Fruit fly (Drosophila melanogaster) whole organism, prepupa: ENCODE data around the gene CG33939.

Source experiments
- Blimp-1 ChIP-seq: fragments of 200-800 bp; sonication (Bioruptor generic); optimal IDR thresholded peaks from 3 replicates; lab custom pipeline; 2017; ENCODE audit warnings: missing biosample characterization, missing genetic modification characterization, mild to moderate bottlenecking, moderate library complexity, missing genetic modification reagents
- CG10631 ChIP-seq: fragments of 200-800 bp; sonication (Bioruptor generic); optimal IDR thresholded peaks from 2 replicates; lab custom pipeline; 2016; ENCODE audit warnings: missing biosample characterization, missing genetic modification characterization
- CG10669 ChIP-seq: fragments of 200-800 bp; sonication (Bioruptor generic); optimal IDR thresholded peaks from 3 replicates; lab custom pipeline; 2018; ENCODE audit warnings: missing biosample characterization, mild to moderate bottlenecking, missing genetic modification characterization, moderate library complexity
- CG11762 ChIP-seq: fragments of 200-800 bp; sonication (Bioruptor generic); optimal IDR thresholded peaks from 3 replicates; lab custom pipeline; 2016; ENCODE audit warnings: missing biosample characterization, missing genetic modification characterization; ENCODE audit not compliant: insufficient read depth
- CG15336 ChIP-seq: fragments of 200-800 bp; sonication (Bioruptor generic); IDR thresholded peaks from 2 replicates; pipeline ENCODE4 v1.3.6; 2022; ENCODE audit warnings: missing biosample characterization, missing genetic modification characterization
- CG16779 ChIP-seq: fragments of 200-800 bp; sonication (Bioruptor generic); optimal IDR thresholded peaks from 3 replicates; lab custom pipeline; 2017; ENCODE audit warnings: missing biosample characterization, mild to moderate bottlenecking, missing genetic modification characterization
- CG3032 ChIP-seq: fragments of 200-800 bp; optimal IDR thresholded peaks from 2 replicates; lab custom pipeline; 2019; ENCODE audit warnings: missing biosample characterization, mild to moderate bottlenecking, missing genetic modification characterization, moderate library complexity
- CG31627 ChIP-seq: fragments of 200-800 bp; sonication (Bioruptor generic); optimal IDR thresholded peaks from 3 replicates; lab custom pipeline; 2016; ENCODE audit warnings: missing biosample characterization, missing genetic modification characterization
- CG34406 ChIP-seq: fragments of 200-800 bp; sonication (Bioruptor generic); optimal IDR thresholded peaks from 3 replicates; lab custom pipeline; 2016; ENCODE audit warnings: missing biosample characterization, missing genetic modification characterization
- CG3919 ChIP-seq: fragments of 200-800 bp; sonication (Bioruptor generic); optimal IDR thresholded peaks from 3 replicates; lab custom pipeline; 2016; ENCODE audit warnings: missing biosample characterization, missing genetic modification characterization
- CG6163 ChIP-seq: fragments of 200-800 bp; sonication (Bioruptor generic); IDR thresholded peaks from 3 replicates; pipeline ENCODE4 v1.3.6; 2022; ENCODE audit warnings: missing biosample characterization, missing genetic modification characterization
- CG6276 ChIP-seq: fragments of 200-800 bp; sonication (Bioruptor generic); optimal IDR thresholded peaks from 2 replicates; lab custom pipeline; 2017; ENCODE audit warnings: missing biosample characterization, mild to moderate bottlenecking, missing genetic modification characterization
- CG6792 ChIP-seq: fragments of 200-800 bp; sonication (Bioruptor generic); optimal IDR thresholded peaks from 3 replicates; lab custom pipeline; 2016; ENCODE audit warnings: missing biosample characterization, missing genetic modification characterization
- CG6854 ChIP-seq: fragments of 200-800 bp; sonication (Bioruptor generic); optimal IDR thresholded peaks from 2 replicates; lab custom pipeline; 2017; ENCODE audit warnings: missing biosample characterization, mild to moderate bottlenecking, missing genetic modification characterization
- CG7368 ChIP-seq: fragments of 200-800 bp; sonication (Bioruptor generic); optimal IDR thresholded peaks from 3 replicates; lab custom pipeline; 2016; ENCODE audit warnings: missing biosample characterization, missing genetic modification characterization
- CG8119 ChIP-seq: fragments of 200-800 bp; sonication (Bioruptor generic); IDR thresholded peaks from 3 replicates; pipeline ENCODE4 v1.3.6; 2022; ENCODE audit warnings: missing biosample characterization, missing genetic modification characterization
- CG8632 ChIP-seq: fragments of 200-800 bp; sonication (Bioruptor generic); optimal IDR thresholded peaks from 3 replicates; lab custom pipeline; 2016; ENCODE audit warnings: missing biosample characterization, missing genetic modification characterization
- Ets21C ChIP-seq: fragments of 200-800 bp; sonication (Bioruptor generic); optimal IDR thresholded peaks from 3 replicates; lab custom pipeline; 2016; ENCODE audit warnings: missing biosample characterization, missing genetic modification characterization
- Gug ChIP-seq: fragments of 200-800 bp; sonication (Bioruptor generic); IDR thresholded peaks from 2 replicates; pipeline ENCODE4 v1.3.6; 2022; ENCODE audit warnings: missing biosample characterization, missing genetic modification characterization
- Hr39 ChIP-seq: fragments of 200-800 bp; sonication (Bioruptor generic); optimal IDR thresholded peaks from 2 replicates; lab custom pipeline; 2016; ENCODE audit warnings: missing biosample characterization, missing genetic modification characterization
- Hr4 ChIP-seq: fragments of 200-800 bp; sonication (Bioruptor generic); optimal IDR thresholded peaks from 3 replicates; lab custom pipeline; 2016; ENCODE audit warnings: missing biosample characterization, missing genetic modification characterization
- Lpt ChIP-seq: fragments of 200-800 bp; sonication (Bioruptor generic); optimal IDR thresholded peaks from 3 replicates; lab custom pipeline; 2016; ENCODE audit warnings: missing biosample characterization, missing genetic modification characterization
- Met ChIP-seq: fragments of 200-800 bp; sonication (Bioruptor generic); optimal IDR thresholded peaks from 3 replicates; lab custom pipeline; 2016; ENCODE audit warnings: missing biosample characterization, missing genetic modification characterization
- OdsH ChIP-seq: fragments of 200-800 bp; sonication (Bioruptor generic); optimal IDR thresholded peaks from 3 replicates; lab custom pipeline; 2016; ENCODE audit warnings: missing biosample characterization, missing genetic modification characterization
- Smox ChIP-seq: fragments of 200-800 bp; sonication (Bioruptor generic); optimal IDR thresholded peaks from 3 replicates; lab custom pipeline; 2016; ENCODE audit warnings: missing biosample characterization, missing genetic modification characterization
- Sox102F ChIP-seq: fragments of 200-800 bp; sonication (Bioruptor generic); optimal IDR thresholded peaks from 2 replicates; lab custom pipeline; 2016; ENCODE audit warnings: missing biosample characterization, mild to moderate bottlenecking, missing genetic modification characterization
- Sox14 ChIP-seq: fragments of 200-800 bp; sonication (Bioruptor generic); optimal IDR thresholded peaks from 3 replicates; lab custom pipeline; 2016; ENCODE audit warnings: missing biosample characterization, missing genetic modification characterization
- Sox15 ChIP-seq: fragments of 200-800 bp; sonication (Bioruptor generic); optimal IDR thresholded peaks from 3 replicates; lab custom pipeline; 2016; ENCODE audit warnings: missing biosample characterization, missing genetic modification characterization
- dac ChIP-seq: fragments of 200-800 bp; sonication (Bioruptor generic); optimal IDR thresholded peaks from 2 replicates; lab custom pipeline; 2017; ENCODE audit warnings: missing biosample characterization, mild to moderate bottlenecking, missing genetic modification characterization
- dsx ChIP-seq: fragments of 200-800 bp; optimal IDR thresholded peaks from 3 replicates; lab custom pipeline; 2019; ENCODE audit warnings: missing biosample characterization, mild to moderate bottlenecking, missing genetic modification characterization, moderate library complexity; ENCODE audit not compliant: poor library complexity, severe bottlenecking
- eg ChIP-seq: fragments of 200-800 bp; sonication (Bioruptor generic); IDR thresholded peaks from 3 replicates; pipeline ENCODE4 v1.3.6; 2022; ENCODE audit warnings: missing biosample characterization, missing genetic modification characterization
- esn ChIP-seq: fragments of 200-800 bp; sonication (Bioruptor generic); optimal IDR thresholded peaks from 2 replicates; lab custom pipeline; 2016; ENCODE audit warnings: missing biosample characterization, mild to moderate bottlenecking, missing genetic modification characterization, moderate library complexity
- fd59A ChIP-seq: fragments of 200-800 bp; sonication (Bioruptor generic); optimal IDR thresholded peaks from 2 replicates; lab custom pipeline; 2017; ENCODE audit warnings: missing biosample characterization, mild to moderate bottlenecking, missing genetic modification characterization, missing genetic modification reagents
- fkh ChIP-seq: fragments of 200-800 bp; sonication (Bioruptor generic); optimal IDR thresholded peaks from 3 replicates; lab custom pipeline; 2017; ENCODE audit warnings: missing biosample characterization, mild to moderate bottlenecking, missing genetic modification characterization, moderate library complexity
- lz ChIP-seq: fragments of 200-800 bp; sonication (Bioruptor generic); optimal IDR thresholded peaks from 3 replicates; lab custom pipeline; 2016; ENCODE audit warnings: missing biosample characterization, missing genetic modification characterization
- net ChIP-seq: fragments of 200-800 bp; sonication (Bioruptor generic); optimal IDR thresholded peaks from 3 replicates; lab custom pipeline; 2016; ENCODE audit warnings: missing biosample characterization, missing genetic modification characterization
- pdm3 ChIP-seq: fragments of 200-800 bp; sonication (Bioruptor generic); optimal IDR thresholded peaks from 3 replicates; lab custom pipeline; 2016; ENCODE audit warnings: missing biosample characterization, missing genetic modification characterization
- salr ChIP-seq, 2 experiments: fragments of 200-800 bp; sonication (Bioruptor generic); optimal IDR thresholded peaks; 3 replicates each; lab custom pipeline; 2016 to 2018; ENCODE audit warnings: missing biosample characterization in 2 of 2, missing genetic modification characterization in 2 of 2, mild to moderate bottlenecking in 1 of 2
- spab ChIP-seq: fragments of 200-800 bp; sonication (Bioruptor generic); optimal IDR thresholded peaks from 2 replicates; lab custom pipeline; 2017; ENCODE audit warnings: missing biosample characterization, mild to moderate bottlenecking, missing genetic modification characterization, missing genetic modification reagents
- ss ChIP-seq, 2 experiments: fragments of 200-800 bp; sonication (Bioruptor generic); optimal IDR thresholded peaks; 2 replicates in 1 of 2; 3 replicates in 1 of 2; lab custom pipeline; 2017 to 2018; ENCODE audit warnings: mild to moderate bottlenecking in 2 of 2, missing biosample characterization in 2 of 2, missing genetic modification characterization in 2 of 2, moderate library complexity in 1 of 2
- svp ChIP-seq: fragments of 200-800 bp; sonication (Bioruptor generic); peaks from one replicate; lab custom pipeline; 2016; ENCODE audit warnings: missing biosample characterization, missing genetic modification characterization
- topi ChIP-seq: fragments of 200-800 bp; sonication (Bioruptor generic); optimal IDR thresholded peaks from 3 replicates; lab custom pipeline; 2016; ENCODE audit warnings: missing biosample characterization, missing genetic modification characterization
- vri ChIP-seq: fragments of 200-800 bp; sonication (Bioruptor generic); optimal IDR thresholded peaks from 3 replicates; lab custom pipeline; 2016; ENCODE audit warnings: missing biosample characterization, mild to moderate bottlenecking, missing genetic modification characterization

The CG33939 gene

dm6 chrX:19152570-19153287 is 22.0 kb downstream of the CG33939 start (continued):
- peak; percentile 58 for TF ChIP-seq CG11762 (GFP tag; lab: Kevin White, UChicago)
- peak; percentile 67 for TF ChIP-seq net
- peak; percentile 66 for TF ChIP-seq CG10631 (GFP tag; lab: Kevin White, UChicago)
- peak; percentile 60; the same call in 2 of the 3 replicates for TF ChIP-seq eg
- TF ChIP-seq CG3032: peak; percentile 52
- TF ChIP-seq pdm3 (GFP tag; lab: Kevin White, UChicago): peak; percentile 79
- peak; percentile 16 for TF ChIP-seq Blimp-1 (GFP tag; lab: Kevin White, UChicago)
- peak; percentile 84 for TF ChIP-seq esn (GFP tag; lab: Kevin White, UChicago)
- peak; percentile 69 for TF ChIP-seq CG3919 (GFP tag; lab: Kevin White, UChicago)
- TF ChIP-seq CG6792: peak; percentile 76
- TF ChIP-seq spab (GFP tag; lab: Kevin White, UChicago): peak; percentile 48
- TF ChIP-seq dsx (GFP tag; lab: Kevin White, UChicago): no peak
- TF ChIP-seq OdsH: peak; percentile 84
- peak in 1 of 2 experiments; percentile 62 for TF ChIP-seq salr (GFP tag; optimal IDR thresholded peaks at IDR 0.05; lab: Kevin White, UChicago)
- peak; percentile 62 for TF ChIP-seq CG6276 (GFP tag; lab: Kevin White, UChicago)
- TF ChIP-seq lz (GFP tag; lab: Kevin White, UChicago): peak; percentile 79
- peak; percentile 59 for TF ChIP-seq CG7368 (GFP tag; lab: Kevin White, UChicago)
- TF ChIP-seq CG6854: no peak
- peak; percentile 77 for TF ChIP-seq CG15336 (GFP tag; lab: Robert Waterston, UW)
- TF ChIP-seq CG8632 (GFP tag; lab: Kevin White, UChicago): peak; percentile 72
- TF ChIP-seq dac (GFP tag; lab: Kevin White, UChicago): peak; percentile 18
- peak; percentile 75 for TF ChIP-seq Sox102F (GFP tag; lab: Kevin White, UChicago)
- peak; percentile 72 for TF ChIP-seq Sox15 (GFP tag; lab: Kevin White, UChicago)
- TF ChIP-seq topi (GFP tag; lab: Kevin White, UChicago): peak; percentile 86
- TF ChIP-seq Sox14 (GFP tag; lab: Kevin White, UChicago): peak; percentile 58
- TF ChIP-seq Gug (GFP tag; lab: Robert Waterston, UW): peak; percentile 50
- peak; percentile 37 for TF ChIP-seq vri
- TF ChIP-seq Hr39 (GFP tag; lab: Kevin White, UChicago): peak; percentile 62
- peak; percentile 62 for TF ChIP-seq CG10669 (GFP tag; lab: Kevin White, UChicago)

- TF ChIP-seq vri (no peak), CG6163 (0 out of 3 replicates have a peak, but pooled peaks have one; percentile 9), CG6792 (no peak)
Measured at dm6 chrX:19149511-19149876, 25.2 kb downstream of the CG33939 start.

- TF ChIP-seq CG6163 (no peak), Met (GFP tag; lab: Kevin White, UChicago) (peak; percentile 50), Hr4 (GFP tag; lab: Kevin White, UChicago) (no peak), CG8119 (GFP tag; lab: Robert Waterston, UW) (no peak), CG3032 (no peak), topi (GFP tag; lab: Kevin White, UChicago) (peak; percentile 54), Sox102F (GFP tag; lab: Kevin White, UChicago) (peak; percentile 63), dac (GFP tag; lab: Kevin White, UChicago) (no peak), salr (GFP tag; optimal IDR thresholded peaks at IDR 0.05; lab: Kevin White, UChicago) (no peak), svp (GFP tag; lab: Kevin White, UChicago) (peak; percentile 78), Smox (GFP tag; lab: Kevin White, UChicago) (peak; percentile 67), fkh (no peak), Sox14 (GFP tag; lab: Kevin White, UChicago) (peak; percentile 45), CG16779 (tag; lab: Kevin White, UChicago) (no peak), ss (GFP tag; optimal IDR thresholded peaks at IDR 0.05; lab: Kevin White, UChicago) (no peak), CG31627 (GFP tag; lab: Kevin White, UChicago) (peak; percentile 50), vri (peak; percentile 6), OdsH (peak; percentile 22), CG34406 (GFP tag; lab: Kevin White, UChicago) (peak; percentile 18), Ets21C (GFP tag; lab: Kevin White, UChicago) (peak; percentile 45), Gug (GFP tag; lab: Robert Waterston, UW) (no peak), esn (GFP tag; lab: Kevin White, UChicago) (peak; percentile 69), CG6276 (GFP tag; lab: Kevin White, UChicago) (no peak), spab (GFP tag; lab: Kevin White, UChicago) (no peak), CG7368 (GFP tag; lab: Kevin White, UChicago) (no peak), fd59A (GFP tag; lab: Kevin White, UChicago) (no peak), CG6792 (no peak), Lpt (no peak), Blimp-1 (GFP tag; lab: Kevin White, UChicago) (no peak)
Measured at dm6 chrX:19148798-19149510, 25.7 kb downstream of the CG33939 start.
